Fruit fly (Drosophila melanogaster): Measurements from ENCODE around the gene IPIP.
A peak's percentile ranks its signal among the peaks of the same experiment; 100 is the strongest.

Gene IPIP

DNA sequence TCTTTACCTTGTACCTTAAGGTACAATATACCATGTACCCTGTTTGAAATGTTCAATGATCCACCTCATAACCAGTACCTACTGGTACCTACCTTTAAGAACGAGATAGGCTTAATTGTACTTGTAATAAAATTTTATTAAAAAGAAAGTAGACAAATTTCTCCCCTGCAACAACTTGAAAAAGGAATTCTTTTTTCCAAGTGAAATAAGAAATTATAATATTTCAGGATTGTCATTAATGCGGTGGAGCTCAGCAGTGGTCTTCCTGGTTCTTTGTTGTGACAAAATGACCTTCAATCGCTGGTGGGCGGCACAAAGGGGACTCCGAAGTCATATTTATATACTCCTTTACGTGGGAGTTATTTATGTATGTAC is 51.5 kb downstream of the IPIP start:
- TF ChIP-seq hth (optimal IDR thresholded peaks at IDR 0.05): no peak
- peak; percentile 4; the same call in 1 of the 3 replicates for TF ChIP-seq row (GFP tag; IDR thresholded peaks at IDR 0.05)
- TF ChIP-seq Ets65A (GFP tag): peak; percentile 10
- no peak for TF ChIP-seq Asciz (GFP tag; optimal IDR thresholded peaks at IDR 0.05)
- TF ChIP-seq sens (GFP tag): peak; percentile 49
- no peak for TF ChIP-seq sens-2 (GFP tag; IDR thresholded peaks at IDR 0.05)
